Fruit fly (Drosophila melanogaster): Measurements from ENCODE around the gene CG31219.

DNA sequence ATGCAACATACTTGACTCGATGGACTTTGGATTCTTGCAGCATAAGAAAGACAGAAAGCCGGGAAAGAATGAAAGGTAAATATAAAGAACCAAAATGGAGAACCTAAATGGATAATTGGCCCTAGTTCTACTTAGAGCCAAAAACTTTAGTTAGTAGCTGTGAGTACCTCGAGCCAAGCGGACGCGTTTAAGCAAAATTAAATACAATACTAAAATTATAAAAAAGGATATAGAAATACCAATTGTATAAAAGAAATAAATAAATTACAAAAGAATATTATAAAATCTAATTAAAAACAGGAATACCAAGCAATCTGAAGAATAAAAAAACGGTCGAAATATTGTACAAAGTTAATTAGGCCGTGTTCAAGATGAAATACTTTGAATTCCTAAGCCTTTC is 16.2 kb upstream of the CG31219 start, which contains the start of gene CG34138:
- TF ChIP-seq psq (optimal IDR thresholded peaks at IDR 0.05) (no peak), Dll (optimal IDR thresholded peaks at IDR 0.05) (no peak), CG8478 (optimal IDR thresholded peaks at IDR 0.05) (no peak), usp (GFP tag; optimal IDR thresholded peaks at IDR 0.05) (no peak), EcR (GFP tag; optimal IDR thresholded peaks at IDR 0.05) (no peak), pan (optimal IDR thresholded peaks at IDR 0.05) (no peak)

Measured in whole organism.